Fruit fly (Drosophila melanogaster) whole organism, wandering third instar larva: ENCODE data around the gene CG15337.

Experiments
- GATAd ChIP-seq: sonication (Bioruptor generic); optimal IDR thresholded peaks from 2 replicates; lab custom pipeline; 2016; ENCODE audit warnings: missing biosample characterization, missing genetic modification characterization
- HLH106 ChIP-seq: fragments of 200-800 bp; optimal IDR thresholded peaks from 3 replicates; lab custom pipeline; 2019; ENCODE audit warnings: missing biosample characterization, mild to moderate bottlenecking, missing genetic modification characterization, moderate library complexity
- Hr78 ChIP-seq: fragments of >200 bp; optimal IDR thresholded peaks from 2 replicates; lab custom pipeline; 2017; ENCODE audit warnings: missing biosample characterization, missing genetic modification characterization
- Hr83 ChIP-seq: fragments of 200-300 bp; sonication (Bioruptor generic); optimal IDR thresholded peaks from 2 replicates; lab custom pipeline; 2016; ENCODE audit warnings: missing biosample characterization, mild to moderate bottlenecking, missing genetic modification characterization, moderate library complexity; ENCODE audit not compliant: poor library complexity, severe bottlenecking
- Jra ChIP-seq: sonication (Bioruptor generic); optimal IDR thresholded peaks from 2 replicates; lab custom pipeline; 2016; ENCODE audit warnings: missing biosample characterization, missing genetic modification characterization
- OdsH ChIP-seq: fragments of 200-800 bp; sonication (Bioruptor generic); optimal IDR thresholded peaks from 2 replicates; lab custom pipeline; 2016; ENCODE audit warnings: missing biosample characterization, mild to moderate bottlenecking, missing genetic modification characterization
- br ChIP-seq: fragments of 200-800 bp; sonication (Bioruptor generic); optimal IDR thresholded peaks from 2 replicates; lab custom pipeline; 2016; ENCODE audit warnings: missing biosample characterization, missing genetic modification characterization
- foxo ChIP-seq, 2 experiments: fragments of 200-800 bp; sonication (Bioruptor generic); optimal IDR thresholded peaks; 2 replicates in 1 of 2; 3 replicates in 1 of 2; lab custom pipeline; 2016 to 2017; ENCODE audit warnings: missing biosample characterization in 2 of 2, missing genetic modification characterization in 2 of 2
- fru ChIP-seq: fragments of 200-800 bp; sonication (Bioruptor generic); optimal IDR thresholded peaks from 3 replicates; lab custom pipeline; 2016; ENCODE audit warnings: missing biosample characterization, mild to moderate bottlenecking, missing genetic modification characterization
- h ChIP-seq: fragments of 200-800 bp; sonication (Bioruptor generic); optimal IDR thresholded peaks from 3 replicates; lab custom pipeline; 2016; ENCODE audit warnings: missing biosample characterization, mild to moderate bottlenecking, missing genetic modification characterization
- usp ChIP-seq: fragments of >200 bp; optimal IDR thresholded peaks from 2 replicates; lab custom pipeline; 2017; ENCODE audit warnings: missing biosample characterization, missing genetic modification characterization
- woc ChIP-seq: sonication (Bioruptor generic); optimal IDR thresholded peaks from 2 replicates; lab custom pipeline; 2016; ENCODE audit warnings: missing biosample characterization, mild to moderate bottlenecking, missing genetic modification characterization

DNA sequence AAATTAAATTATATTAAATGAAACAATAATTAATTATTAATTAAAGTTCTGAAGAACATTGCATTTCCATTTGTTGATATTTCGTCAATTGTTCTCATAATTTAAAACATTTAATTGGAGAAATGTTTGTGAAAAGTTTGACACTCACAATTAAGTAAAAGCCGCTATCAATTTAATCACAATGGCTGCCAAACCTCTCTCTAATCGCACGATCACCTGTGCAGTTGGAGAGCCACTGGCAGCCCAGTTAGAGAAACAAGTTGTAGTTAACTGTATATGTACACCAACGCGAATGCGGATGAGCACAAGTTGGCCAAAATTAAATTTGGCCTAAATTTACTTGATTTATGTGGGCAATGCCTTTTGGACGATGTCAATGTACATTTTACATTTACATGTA, 32.3 kb downstream of the CG15337 start:
- no peak for TF ChIP-seq fru (GFP tag; lab: Kevin White, UChicago)
- no peak for TF ChIP-seq h (GFP tag; lab: Kevin White, UChicago)
- no peak for TF ChIP-seq br (GFP tag; lab: Kevin White, UChicago)
- TF ChIP-seq OdsH (GFP tag; lab: Kevin White, UChicago) = no peak
- TF ChIP-seq Jra (GFP tag; lab: Kevin White, UChicago) = no peak
- no peak for TF ChIP-seq GATAd
- no peak for TF ChIP-seq foxo (GFP tag; optimal IDR thresholded peaks at IDR 0.05; lab: Kevin White, UChicago)
- TF ChIP-seq usp = no peak
- TF ChIP-seq woc (GFP tag; lab: Kevin White, UChicago) = no peak
- TF ChIP-seq Hr78 = no peak
- TF ChIP-seq Hr83 (GFP tag; lab: Kevin White, UChicago) = no peak
- TF ChIP-seq HLH106 (tag; lab: Kevin White, UChicago) = no peak
